Worm (Caenorhabditis elegans): Measurements from ENCODE around the gene ztf-20.
A peak's percentile ranks its signal among the peaks of the same experiment; 100 is the strongest.

DNA sequence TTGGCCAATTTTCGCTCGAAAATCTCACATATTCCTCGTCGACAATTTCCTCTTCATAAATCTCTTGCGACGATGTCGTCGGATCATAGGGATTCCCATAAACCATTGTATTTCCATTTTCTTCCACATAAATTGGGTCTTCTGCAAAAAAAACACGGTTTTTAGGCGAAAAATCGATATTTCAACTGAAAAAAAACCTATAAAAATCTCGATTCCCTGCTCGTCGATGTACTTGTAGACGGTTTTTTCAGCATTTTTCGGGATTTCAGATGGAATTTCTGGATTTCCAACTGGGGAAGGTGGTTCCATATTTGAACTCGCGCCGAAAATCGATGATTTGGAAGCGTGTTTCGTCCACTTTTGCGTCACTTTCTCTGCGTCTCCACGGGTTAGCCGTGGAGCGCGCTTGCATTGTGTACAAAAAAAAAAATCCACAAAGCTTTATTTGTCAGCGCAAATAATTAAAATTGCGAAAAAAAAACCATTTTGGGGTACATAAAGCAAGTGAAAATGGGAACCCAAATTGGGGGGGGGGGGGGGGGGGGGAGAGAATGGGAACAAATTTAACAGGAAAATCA, 7.6 kb upstream of the ztf-20 start, which contains the start of gene Y39B6A.43:
- TF ChIP-seq him-1 (tag; optimal IDR thresholded peaks at IDR 0.05) (peak; percentile 92), W03F9.2 (tag; optimal IDR thresholded peaks at IDR 0.05) (peak; percentile 90)

All from whole organism, L4/young adult.